Worm (Caenorhabditis elegans) whole organism, young adult: ENCODE data around the gene bed-2.

ENCODE experiments used
- B0019.2 ChIP-seq: fragments of 200-800 bp; sonication (Bioruptor generic); conservative IDR thresholded peaks from 2 replicates; pipeline ENCODE4 v1.3.6; 2022; ENCODE audit warnings: missing genetic modification reagents, missing genetic modification characterization, missing compliant biosample characterization
- B0261.1 ChIP-seq: sonication (generic microtip); optimal IDR thresholded peaks from 2 replicates; lab custom pipeline; 2016; ENCODE audit warnings: mild to moderate bottlenecking, missing genetic modification characterization, moderate library complexity, missing compliant biosample characterization
- B0336.3 ChIP-seq: fragments of 200-800 bp; sonication (Bioruptor generic); IDR thresholded peaks from 2 replicates; pipeline ENCODE4 v1.3.6; 2022; ENCODE audit warnings: missing genetic modification characterization, missing compliant biosample characterization
- F10E7.11 ChIP-seq: sonication (generic microtip); optimal IDR thresholded peaks from 2 replicates; lab custom pipeline; 2017; ENCODE audit warnings: mild to moderate bottlenecking, missing genetic modification characterization, moderate library complexity, missing compliant biosample characterization
- F22D6.2 ChIP-seq: sonication (generic microtip); optimal IDR thresholded peaks from 2 replicates; lab custom pipeline; 2016; ENCODE audit warnings: mild to moderate bottlenecking, missing genetic modification characterization, missing compliant biosample characterization
- K12H6.12 ChIP-seq: fragments of 200-800 bp; sonication (Bioruptor generic); optimal IDR thresholded peaks from 2 replicates; lab custom pipeline; 2018; ENCODE audit warnings: mild to moderate bottlenecking, missing genetic modification characterization, missing compliant biosample characterization
- T26A5.8 ChIP-seq: sonication (generic microtip); optimal IDR thresholded peaks from 2 replicates; lab custom pipeline; 2016; ENCODE audit warnings: missing genetic modification characterization, missing compliant biosample characterization
- Y56A3A.18 ChIP-seq: fragments of 200-800 bp; sonication (Bioruptor generic); IDR thresholded peaks from 2 replicates; pipeline ENCODE4 v1.3.6; 2022; ENCODE audit warnings: missing genetic modification reagents, missing genetic modification characterization, missing compliant biosample characterization
- Y67H2A.10 ChIP-seq: fragments of 200-800 bp; sonication (Bioruptor generic); conservative IDR thresholded peaks from 2 replicates; pipeline ENCODE4 v1.3.6; 2022; ENCODE audit warnings: missing genetic modification reagents, missing genetic modification characterization, missing compliant biosample characterization
- atf-7 ChIP-seq: sonication (generic microtip); optimal IDR thresholded peaks from 2 replicates; lab custom pipeline; 2017; ENCODE audit warnings: mild to moderate bottlenecking, missing genetic modification characterization, missing compliant biosample characterization
- attf-6 ChIP-seq: fragments of 200-800 bp; sonication (Bioruptor generic); IDR thresholded peaks from 2 replicates; pipeline ENCODE4 v1.3.6; 2022; ENCODE audit warnings: missing genetic modification reagents, missing genetic modification characterization, missing compliant biosample characterization
- cebp-1 ChIP-seq, 2 experiments: fragments of 200-800 bp in 1 of 2; sonication (Bioruptor generic) in 1 of 2; sonication (generic microtip) in 1 of 2; IDR thresholded peaks in 1 of 2; optimal IDR thresholded peaks in 1 of 2; 2 replicates each; pipeline versions ENCODE4 v1.3.6 to Lab custom; 2017 to 2022; ENCODE audit warnings: missing compliant biosample characterization in 2 of 2, missing genetic modification characterization in 2 of 2, mild to moderate bottlenecking in 1 of 2, missing genetic modification reagents in 1 of 2, moderate library complexity in 1 of 2
- cebp-2 ChIP-seq: fragments of 200-800 bp; sonication (Bioruptor generic); IDR thresholded peaks from 2 replicates; pipeline ENCODE4 v1.3.6; 2022; ENCODE audit warnings: missing genetic modification characterization, missing compliant biosample characterization
- dox-1 ChIP-seq: fragments of 200-800 bp; sonication (Bioruptor generic); IDR thresholded peaks from 2 replicates; pipeline ENCODE4 v1.3.6; 2022; ENCODE audit warnings: missing genetic modification reagents, missing genetic modification characterization, missing compliant biosample characterization
- egrh-3 ChIP-seq: fragments of 200-800 bp; sonication (Bioruptor generic); IDR thresholded peaks from 2 replicates; pipeline ENCODE4 v1.3.6; 2022; ENCODE audit warnings: missing genetic modification reagents, missing genetic modification characterization, missing compliant biosample characterization
- hmg-1.2 ChIP-seq: fragments of 200-800 bp; sonication (Bioruptor generic); IDR thresholded peaks from 2 replicates; pipeline ENCODE4 v1.3.6; 2022; ENCODE audit warnings: missing genetic modification reagents, missing genetic modification characterization, missing compliant biosample characterization
- let-607 ChIP-seq, 2 experiments: fragments of 200-800 bp in 1 of 2; sonication (Bioruptor generic) in 1 of 2; sonication (generic microtip) in 1 of 2; optimal IDR thresholded peaks; 2 replicates each; lab custom pipeline; 2016 to 2018; ENCODE audit warnings: mild to moderate bottlenecking in 2 of 2, missing compliant biosample characterization in 2 of 2, missing genetic modification characterization in 2 of 2, moderate library complexity in 2 of 2, missing genotype in 1 of 2
- lsl-1 ChIP-seq: fragments of 200-800 bp; sonication (Bioruptor generic); optimal IDR thresholded peaks from 2 replicates; lab custom pipeline; 2018; ENCODE audit warnings: mild to moderate bottlenecking, missing genetic modification characterization, moderate library complexity, missing compliant biosample characterization
- lsy-27 ChIP-seq: sonication (generic microtip); optimal IDR thresholded peaks from 2 replicates; lab custom pipeline; 2017; ENCODE audit warnings: missing genetic modification characterization, mild to moderate bottlenecking, missing compliant biosample characterization, antibody characterized with exemption, missing genotype, borderline replicate concordance; ENCODE audit not compliant: insufficient read depth
- mcd-1 ChIP-seq: fragments of 200-800 bp; sonication (Bioruptor generic); IDR thresholded peaks from 2 replicates; pipeline ENCODE4 v1.3.6; 2022; ENCODE audit warnings: missing genetic modification reagents, missing genetic modification characterization, missing compliant biosample characterization
- mel-28 ChIP-seq: sonication (generic microtip); optimal IDR thresholded peaks from 2 replicates; lab custom pipeline; 2016; ENCODE audit warnings: borderline replicate concordance, mild to moderate bottlenecking, missing genetic modification characterization, missing compliant biosample characterization
- nhr-27 ChIP-seq: fragments of 200-800 bp; sonication (Bioruptor generic); optimal IDR thresholded peaks from 2 replicates; lab custom pipeline; 2018; ENCODE audit warnings: mild to moderate bottlenecking, missing genetic modification characterization, moderate library complexity, missing compliant biosample characterization
- nhr-80 ChIP-seq: sonication (generic microtip); optimal IDR thresholded peaks from 2 replicates; lab custom pipeline; 2016; ENCODE audit warnings: missing genetic modification characterization, missing compliant biosample characterization
- nhr-90 ChIP-seq: sonication (generic microtip); optimal IDR thresholded peaks from 2 replicates; lab custom pipeline; 2016; ENCODE audit warnings: missing genotype, mild to moderate bottlenecking, missing genetic modification characterization, missing compliant biosample characterization
- rpc-1 ChIP-seq, 2 experiments: fragments of 150-350 bp in 1 of 2; sonication (generic microtip) in 1 of 2; optimal IDR thresholded peaks; 2 replicates each; lab custom pipeline; 2014 to 2018; ENCODE audit warnings: missing biosample characterization in 1 of 2, missing genetic modification characterization in 1 of 2, missing genetic modification reagents in 1 of 2, missing genotype in 1 of 2
- sdz-38 ChIP-seq: sonication (generic microtip); optimal IDR thresholded peaks from 2 replicates; lab custom pipeline; 2016; ENCODE audit warnings: missing genotype, missing genetic modification characterization, missing compliant biosample characterization
- snpc-4 ChIP-seq, 5 experiments: fragments of 150-350 bp in 1 of 5; sonication (generic microtip) in 4 of 5; optimal IDR thresholded peaks; 2 replicates each; lab custom pipeline; 2014 to 2018; ENCODE audit warnings: missing genetic modification characterization in 5 of 5, missing biosample characterization in 3 of 5, antibody characterized with exemption in 2 of 5, mild to moderate bottlenecking in 2 of 5, missing compliant biosample characterization in 2 of 5, missing genotype in 2 of 5, moderate library complexity in 2 of 5, missing genetic modification reagents in 1 of 5
- tbp1 ChIP-seq: fragments of 200-800 bp; sonication (Bioruptor generic); optimal IDR thresholded peaks from 2 replicates; lab custom pipeline; 2018; ENCODE audit warnings: mild to moderate bottlenecking, missing genetic modification characterization, missing compliant biosample characterization
- tbx-9 ChIP-seq: sonication (generic microtip); optimal IDR thresholded peaks from 2 replicates; lab custom pipeline; 2016; ENCODE audit warnings: borderline replicate concordance, missing genetic modification characterization, inconsistent platforms, missing compliant biosample characterization
- tlf-1 ChIP-seq: fragments of 200-800 bp; sonication (Bioruptor generic); optimal IDR thresholded peaks from 2 replicates; lab custom pipeline; 2018; ENCODE audit warnings: mild to moderate bottlenecking, missing genetic modification characterization, missing compliant biosample characterization
- zfh-2 ChIP-seq: fragments of 200-800 bp; sonication (Bioruptor generic); conservative IDR thresholded peaks from 2 replicates; pipeline ENCODE4 v1.3.6; 2022; ENCODE audit warnings: missing genetic modification reagents, missing genetic modification characterization, missing compliant biosample characterization
- ztf-25 ChIP-seq: fragments of 200-800 bp; sonication (Bioruptor generic); IDR thresholded peaks from 2 replicates; pipeline ENCODE4 v1.3.6; 2022; ENCODE audit warnings: missing genetic modification reagents, missing genetic modification characterization, missing compliant biosample characterization
- ztf-6 ChIP-seq: fragments of 200-800 bp; sonication (Bioruptor generic); IDR thresholded peaks from 2 replicates; pipeline ENCODE4 v1.3.6; 2022; ENCODE audit warnings: missing genetic modification reagents, missing genetic modification characterization, missing compliant biosample characterization

The bed-2 gene

ce11 chrIII:11472861-11473260 is 2.3 kb upstream of the bed-2 start:
- TF ChIP-seq rpc-1 (optimal IDR thresholded peaks at IDR 0.05; lab: Kevin White, UChicago) (peak; percentile 29), rpc-1 (tag; optimal IDR thresholded peaks at IDR 0.05; lab: Kevin White, UChicago) (peak; percentile 62), B0019.2 (GFP tag; lab: Robert Waterston, UW) (no peak), B0261.1 (peak; percentile 48), tbp1 (peak; percentile 75)
- TF ChIP-seq, all 124 proteins: peak for 3

ce11 chrIII:11471336-11471735 is 728 bp upstream of the bed-2 start:
- TF ChIP-seq tbx-9 (tag; lab: Kevin White, UChicago) (no peak), atf-7 (tag; lab: Kevin White, UChicago) (no peak), hmg-1.2 (GFP tag; lab: Robert Waterston, UW) (0 out of 2 replicates have a peak, but pooled peaks have one; percentile 22), mcd-1 (0 out of 2 replicates have a peak, but pooled peaks have one; percentile 20)

ce11 chrIII:11467631-11468481 is 2.8 kb downstream of the bed-2 start:
- TF ChIP-seq mel-28 (no peak), T26A5.8 (tag; lab: Kevin White, UChicago) (no peak), cebp-1 (GFP tag; IDR thresholded peaks at IDR 0.05; lab: Robert Waterston, UW) (no peak), cebp-1 (tag; optimal IDR thresholded peaks at IDR 0.05; lab: Kevin White, UChicago) (peak; percentile 32), mcd-1 (peak; percentile 65), cebp-2 (GFP tag; lab: Robert Waterston, UW) (0 out of 2 replicates have a peak, but pooled peaks have one; percentile 19), egrh-3 (GFP tag; lab: Robert Waterston, UW) (peak; percentile 99), dox-1 (peak; percentile 18; the same call in 1 of the 2 replicates), zfh-2 (GFP tag; lab: Robert Waterston, UW) (peak; percentile 97), hmg-1.2 (GFP tag; lab: Robert Waterston, UW) (peak; percentile 18; the same call in 1 of the 2 replicates), ztf-6 (GFP tag; lab: Robert Waterston, UW) (no peak)

- TF ChIP-seq hmg-1.2 (GFP tag; lab: Robert Waterston, UW) (peak; percentile 75; the same call in 1 of the 2 replicates), nhr-80 (peak; percentile 59), egrh-3 (GFP tag; lab: Robert Waterston, UW) (peak; percentile 79; the same call in 1 of the 2 replicates), ztf-25 (GFP tag; lab: Robert Waterston, UW) (0 out of 2 replicates have a peak, but pooled peaks have one; percentile 44), snpc-4 (GFP tag; optimal IDR thresholded peaks at IDR 0.05; lab: Kevin White, UChicago) (no peak), snpc-4 (tag; optimal IDR thresholded peaks at IDR 0.05; lab: Kevin White, UChicago) (peak in 2 of 4 experiments; percentile 2 to 42), zfh-2 (GFP tag; lab: Robert Waterston, UW) (peak; percentile 65), cebp-1 (GFP tag; IDR thresholded peaks at IDR 0.05; lab: Robert Waterston, UW) (no peak), cebp-1 (tag; optimal IDR thresholded peaks at IDR 0.05; lab: Kevin White, UChicago) (peak; percentile 18), attf-6 (GFP tag; lab: Robert Waterston, UW) (no peak), let-607 (tag; optimal IDR thresholded peaks at IDR 0.05; lab: Kevin White, UChicago) (peak in 1 of 2 experiments; percentile 1), Y56A3A.18 (GFP tag; lab: Robert Waterston, UW) (no peak), K12H6.12 (tag; lab: Kevin White, UChicago) (peak; percentile 19)
Measured at ce11 chrIII:11466420-11467188, 4.0 kb downstream of the bed-2 start.

DNA sequence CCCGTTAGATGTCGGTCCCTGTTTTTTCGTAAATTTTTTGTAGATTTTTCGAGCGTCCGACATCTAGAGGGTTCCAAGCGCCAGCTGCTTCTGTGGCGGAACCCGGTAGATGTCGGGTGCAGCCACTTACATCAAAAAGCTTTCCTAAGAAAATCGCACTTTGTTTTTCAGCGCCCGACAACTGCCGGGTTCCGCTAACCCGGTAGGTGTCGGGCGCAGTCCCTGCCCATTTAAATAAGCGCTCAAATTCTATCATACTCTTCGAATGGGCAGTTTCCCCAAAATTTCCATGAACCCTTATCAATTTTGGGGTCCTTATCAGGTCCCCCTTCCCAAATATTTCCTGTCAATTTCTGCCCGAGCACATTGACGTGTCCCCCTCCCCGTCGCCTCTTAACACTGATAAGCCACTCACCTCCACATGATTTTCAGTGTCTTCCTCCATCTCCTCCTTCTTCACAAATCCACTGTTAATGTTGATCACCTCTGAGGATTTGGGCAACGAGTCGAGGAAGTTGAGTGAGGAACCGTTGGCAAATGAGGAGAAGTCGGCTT is 5.1 kb downstream of the bed-2 start:
- TF ChIP-seq F10E7.11 (no peak), tlf-1 (GFP tag; lab: Kevin White, UChicago) (no peak), B0336.3 (GFP tag; lab: Robert Waterston, UW) (0 out of 2 replicates have a peak, but pooled peaks have one; percentile 11), lsy-27 (no peak), tbp1 (no peak), F22D6.2 (tag; lab: Kevin White, UChicago) (no peak), dox-1 (0 out of 2 replicates have a peak, but pooled peaks have one; percentile 45), let-607 (tag; optimal IDR thresholded peaks at IDR 0.05; lab: Kevin White, UChicago) (peak; percentile 35 to 65), cebp-2 (GFP tag; lab: Robert Waterston, UW) (no peak), lsl-1 (GFP tag; lab: Kevin White, UChicago) (no peak), nhr-27 (tag; lab: Kevin White, UChicago) (no peak), ztf-6 (GFP tag; lab: Robert Waterston, UW) (no peak), sdz-38 (no peak), nhr-90 (tag; lab: Kevin White, UChicago) (peak; percentile 11), Y67H2A.10 (GFP tag; lab: Robert Waterston, UW) (no peak)
